Worm (Caenorhabditis elegans): ENCODE results near the gene ccg-1.
"Not testable (repeated sequence)": the region's sequence is repeated elsewhere in the genome, so short reads cannot be mapped to it uniquely, and the experiment has no call there.

ce11 chrIV:15318982-15319381, 43.4 kb upstream of the ccg-1 start, which contains the start of gene Y73F8A.14:
- TF ChIP-seq nfya-1 (tag; optimal IDR thresholded peaks at IDR 0.05; ENCODE audit: insufficient read depth); aly-2 (tag; optimal IDR thresholded peaks at IDR 0.05); lin-39 (tag; optimal IDR thresholded peaks at IDR 0.05); snpc-4 (tag; optimal IDR thresholded peaks at IDR 0.05); ztf-11 (tag; optimal IDR thresholded peaks at IDR 0.05); nhr-237 (tag; optimal IDR thresholded peaks at IDR 0.05); egl-27 (tag; optimal IDR thresholded peaks at IDR 0.05); ceh-82 (tag; optimal IDR thresholded peaks at IDR 0.05): not testable (repeated sequence)

Data from whole organism, L3 larva.